Fruit fly (Drosophila melanogaster) whole organism, embryonic: ENCODE results near the gene Lon.
A peak's percentile ranks its signal among the peaks of the same experiment; 100 is the strongest.

Experiments
- Aef1 ChIP-seq: fragments of 200-800 bp; sonication (Bioruptor generic); IDR thresholded peaks from 3 replicates; pipeline ENCODE4 v1.3.6; 2022; ENCODE audit warnings: missing biosample characterization, missing genetic modification characterization
- C15 ChIP-seq: fragments of 200-800 bp; sonication (Bioruptor generic); IDR thresholded peaks from 3 replicates; pipeline ENCODE4 v1.3.6; 2022; ENCODE audit warnings: missing biosample characterization, missing genetic modification characterization
- CG12744 ChIP-seq: fragments of 200-800 bp; sonication (Bioruptor generic); optimal IDR thresholded peaks from 2 replicates; lab custom pipeline; 2016; ENCODE audit warnings: missing biosample characterization, missing genetic modification characterization
- CG12769 ChIP-seq: fragments of 200-800 bp; sonication (Bioruptor generic); optimal IDR thresholded peaks from 2 replicates; lab custom pipeline; 2019; ENCODE audit warnings: missing biosample characterization, mild to moderate bottlenecking, missing genetic modification characterization, moderate library complexity
- CG13894 ChIP-seq: fragments of 200-800 bp; sonication (Bioruptor generic); optimal IDR thresholded peaks from 3 replicates; lab custom pipeline; 2018; ENCODE audit warnings: missing biosample characterization, mild to moderate bottlenecking, missing genetic modification characterization, moderate library complexity
- CG15479 ChIP-seq: fragments of 200-800 bp; sonication (Bioruptor generic); optimal IDR thresholded peaks from 3 replicates; lab custom pipeline; 2019; ENCODE audit warnings: missing biosample characterization, mild to moderate bottlenecking, missing genetic modification characterization, moderate library complexity
- CG17328 ChIP-seq: fragments of 200-800 bp; sonication (Bioruptor generic); IDR thresholded peaks from 2 replicates; pipeline ENCODE4 v1.3.6; 2022; ENCODE audit warnings: missing biosample characterization, missing genetic modification characterization
- CG17361 ChIP-seq: fragments of 200-800 bp; sonication (Bioruptor generic); IDR thresholded peaks from 3 replicates; pipeline ENCODE4 v1.3.6; 2022; ENCODE audit warnings: missing biosample characterization, missing genetic modification characterization
- CG18764 ChIP-seq: fragments of 200-800 bp; sonication (Bioruptor generic); optimal IDR thresholded peaks from 3 replicates; lab custom pipeline; 2016; ENCODE audit warnings: missing biosample characterization, missing genetic modification characterization
- CG2120 ChIP-seq: fragments of 200-800 bp; sonication (Bioruptor generic); optimal IDR thresholded peaks from 3 replicates; lab custom pipeline; 2016; ENCODE audit warnings: missing biosample characterization, missing genetic modification characterization
- CG6654 ChIP-seq: fragments of 200-800 bp; sonication (Bioruptor generic); optimal IDR thresholded peaks from 2 replicates; lab custom pipeline; 2017; ENCODE audit warnings: missing biosample characterization, mild to moderate bottlenecking, missing genetic modification characterization
- CG7839 ChIP-seq: fragments of 200-800 bp; sonication (Bioruptor generic); optimal IDR thresholded peaks from 3 replicates; lab custom pipeline; 2018; ENCODE audit warnings: missing biosample characterization, mild to moderate bottlenecking, missing genetic modification characterization, moderate library complexity
- CG8281 ChIP-seq: fragments of 200-800 bp; sonication (Bioruptor generic); optimal IDR thresholded peaks from 2 replicates; lab custom pipeline; 2018; ENCODE audit warnings: missing biosample characterization, mild to moderate bottlenecking, missing genetic modification characterization, moderate library complexity
- Deaf1 ChIP-seq: fragments of 200-800 bp; optimal IDR thresholded peaks from 3 replicates; lab custom pipeline; 2019; ENCODE audit warnings: missing biosample characterization, mild to moderate bottlenecking, missing genetic modification characterization, moderate library complexity
- Ets65A ChIP-seq: fragments of 200-800 bp; sonication (Bioruptor generic); peaks from one replicate; lab custom pipeline; 2016; ENCODE audit warnings: missing biosample characterization, missing genetic modification characterization
- Myb ChIP-seq: fragments of 200-800 bp; sonication (Bioruptor generic); optimal IDR thresholded peaks from 2 replicates; lab custom pipeline; 2016; ENCODE audit warnings: missing biosample characterization, missing genetic modification characterization
- Nf-YC ChIP-seq: fragments of 200-800 bp; optimal IDR thresholded peaks from 3 replicates; lab custom pipeline; 2019; ENCODE audit warnings: missing biosample characterization, mild to moderate bottlenecking, missing genetic modification characterization, moderate library complexity
- Ptx1 ChIP-seq: fragments of 200-800 bp; sonication (Bioruptor generic); IDR thresholded peaks from 2 replicates; pipeline ENCODE4 v1.3.6; 2022; ENCODE audit warnings: missing biosample characterization, missing genetic modification characterization
- Ravus ChIP-seq: fragments of 200-800 bp; sonication (Bioruptor generic); IDR thresholded peaks from 2 replicates; pipeline ENCODE4 v1.3.6; 2022; ENCODE audit warnings: missing biosample characterization, missing genetic modification characterization
- Six4 ChIP-seq: fragments of 200-800 bp; sonication (Bioruptor generic); optimal IDR thresholded peaks from 2 replicates; lab custom pipeline; 2016; ENCODE audit warnings: missing biosample characterization, missing genetic modification characterization
- Trl ChIP-seq, 3 experiments: fragments of >200 bp in 2 of 3; fragments of 200-800 bp in 1 of 3; sonication (Bioruptor generic) in 1 of 3; optimal IDR thresholded peaks; 2 replicates in 1 of 3; 3 replicates in 2 of 3; lab custom pipeline; 2016 to 2017; ENCODE audit warnings: missing biosample characterization in 1 of 3, missing genetic modification characterization in 1 of 3
- chinmo ChIP-seq: fragments of 200-800 bp; sonication (Bioruptor generic); IDR thresholded peaks from 4 replicates; pipeline ENCODE4 v1.3.6; 2022; ENCODE audit warnings: missing biosample characterization, missing genetic modification characterization; ENCODE audit not compliant: partially characterized antibody
- croc ChIP-seq: fragments of 200-800 bp; sonication (Bioruptor generic); conservative IDR thresholded peaks from 3 replicates; pipeline ENCODE4 v1.3.6; 2022; ENCODE audit warnings: missing biosample characterization, missing genetic modification characterization
- dmrt11E ChIP-seq: fragments of 200-800 bp; sonication (Bioruptor generic); optimal IDR thresholded peaks from 3 replicates; lab custom pipeline; 2018; ENCODE audit warnings: missing biosample characterization, mild to moderate bottlenecking, missing genetic modification characterization, moderate library complexity
- ewg ChIP-seq: fragments of 200-800 bp; sonication (Bioruptor generic); optimal IDR thresholded peaks from 3 replicates; lab custom pipeline; 2017; ENCODE audit warnings: mild to moderate bottlenecking, missing biosample characterization, missing genetic modification reagents, missing genetic modification characterization
- jing ChIP-seq: fragments of 200-800 bp; sonication (Bioruptor generic); optimal IDR thresholded peaks from 2 replicates; lab custom pipeline; 2018; ENCODE audit warnings: missing biosample characterization, mild to moderate bottlenecking, missing genetic modification characterization
- knrl ChIP-seq: fragments of 200-800 bp; sonication (Bioruptor generic); IDR thresholded peaks from 3 replicates; pipeline ENCODE4 v1.3.6; 2022; ENCODE audit warnings: missing biosample characterization, missing genetic modification characterization; ENCODE audit not compliant: partially characterized antibody
- pum ChIP-seq: fragments of 200-800 bp; sonication (Bioruptor generic); optimal IDR thresholded peaks from 2 replicates; lab custom pipeline; 2016; ENCODE audit warnings: missing biosample characterization, missing genetic modification characterization
- sc ChIP-seq, 3 experiments: fragments of >200 bp in 2 of 3; fragments of 200-800 bp in 1 of 3; sonication (Bioruptor generic) in 1 of 3; optimal IDR thresholded peaks; 2 replicates in 2 of 3; 3 replicates in 1 of 3; lab custom pipeline; 2017; ENCODE audit warnings: mild to moderate bottlenecking in 1 of 3, missing biosample characterization in 1 of 3, missing genetic modification characterization in 1 of 3, missing genetic modification reagents in 1 of 3
- shn ChIP-seq: fragments of 200-800 bp; sonication (Bioruptor generic); optimal IDR thresholded peaks from 3 replicates; lab custom pipeline; 2016; ENCODE audit warnings: missing biosample characterization, missing genetic modification characterization
- stc ChIP-seq: fragments of 200-800 bp; sonication (Bioruptor generic); IDR thresholded peaks from 2 replicates; pipeline ENCODE4 v1.3.6; 2022; ENCODE audit warnings: missing biosample characterization, missing genetic modification characterization
- sug ChIP-seq: fragments of 200-800 bp; optimal IDR thresholded peaks from 2 replicates; lab custom pipeline; 2019; ENCODE audit warnings: missing biosample characterization, mild to moderate bottlenecking, missing genetic modification characterization, moderate library complexity
- tna ChIP-seq: fragments of 200-800 bp; sonication (Bioruptor generic); IDR thresholded peaks from 2 replicates; pipeline ENCODE4 v1.3.6; 2022; ENCODE audit warnings: missing biosample characterization, missing genetic modification characterization; ENCODE audit not compliant: partially characterized antibody
- vvl ChIP-seq: fragments of 200-800 bp; sonication (Bioruptor generic); IDR thresholded peaks from 2 replicates; pipeline ENCODE4 v1.3.6; 2022; ENCODE audit warnings: missing biosample characterization, missing genetic modification characterization
- wdn ChIP-seq: fragments of 200-800 bp; sonication (Bioruptor generic); IDR thresholded peaks from 2 replicates; pipeline ENCODE4 v1.3.6; 2022; ENCODE audit warnings: missing biosample characterization, missing genetic modification characterization

Gene Lon

DNA sequence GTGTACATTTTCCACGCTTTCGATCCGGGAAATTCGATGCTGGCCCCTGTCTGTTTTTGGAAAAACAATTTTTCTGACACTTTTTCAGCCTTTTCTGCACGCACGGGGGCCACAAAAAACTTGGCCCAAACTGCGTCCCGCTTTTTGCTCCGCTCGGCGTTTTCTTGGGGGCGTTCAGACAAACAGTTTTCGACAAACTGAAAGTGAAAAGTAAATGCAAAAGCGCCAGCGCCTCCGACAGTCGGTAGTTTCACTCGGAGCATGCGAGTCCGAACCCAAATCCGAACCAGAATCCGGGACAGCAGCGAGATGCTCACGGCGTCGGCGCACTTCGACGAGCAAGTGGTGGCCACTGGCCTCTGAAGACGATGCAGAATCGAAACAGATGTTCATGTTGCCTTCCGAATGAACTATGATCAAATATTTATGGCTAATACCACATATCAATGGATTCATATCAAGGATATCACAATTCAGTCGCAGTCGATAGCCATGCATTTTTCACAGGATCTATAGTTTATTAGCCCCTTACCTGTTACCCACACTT lies 27.6 kb downstream of the Lon start, which contains the start of gene Shal (continued):
- TF ChIP-seq pum (GFP tag; lab: Kevin White, UChicago) (no peak), Myb (GFP tag; lab: Kevin White, UChicago) (no peak), Ptx1 (GFP tag; lab: Robert Waterston, UW) (no peak), jing (no peak), Aef1 (GFP tag; lab: Robert Waterston, UW) (no peak), CG13894 (tag; lab: Kevin White, UChicago) (no peak), chinmo (GFP tag; lab: Robert Waterston, UW) (0 out of 4 replicates have a peak, but pooled peaks have one; percentile 16), Six4 (no peak), CG2120 (GFP tag; lab: Kevin White, UChicago) (no peak), C15 (GFP tag; lab: Robert Waterston, UW) (0 out of 3 replicates have a peak, but pooled peaks have one; percentile 19), CG18764 (GFP tag; lab: Kevin White, UChicago) (no peak), stc (GFP tag; lab: Robert Waterston, UW) (no peak), CG12744 (GFP tag; lab: Kevin White, UChicago) (no peak), sc (optimal IDR thresholded peaks at IDR 0.05; lab: Kevin White, UChicago) (no peak), sc (GFP tag; optimal IDR thresholded peaks at IDR 0.05; lab: Kevin White, UChicago) (no peak), knrl (no peak), wdn (GFP tag; lab: Robert Waterston, UW) (no peak), CG17328 (GFP tag; lab: Robert Waterston, UW) (no peak), tna (GFP tag; lab: Robert Waterston, UW) (0 out of 2 replicates have a peak, but pooled peaks have one; percentile 8)
- TF ChIP-seq, all 482 proteins: peak for 18

DNA sequence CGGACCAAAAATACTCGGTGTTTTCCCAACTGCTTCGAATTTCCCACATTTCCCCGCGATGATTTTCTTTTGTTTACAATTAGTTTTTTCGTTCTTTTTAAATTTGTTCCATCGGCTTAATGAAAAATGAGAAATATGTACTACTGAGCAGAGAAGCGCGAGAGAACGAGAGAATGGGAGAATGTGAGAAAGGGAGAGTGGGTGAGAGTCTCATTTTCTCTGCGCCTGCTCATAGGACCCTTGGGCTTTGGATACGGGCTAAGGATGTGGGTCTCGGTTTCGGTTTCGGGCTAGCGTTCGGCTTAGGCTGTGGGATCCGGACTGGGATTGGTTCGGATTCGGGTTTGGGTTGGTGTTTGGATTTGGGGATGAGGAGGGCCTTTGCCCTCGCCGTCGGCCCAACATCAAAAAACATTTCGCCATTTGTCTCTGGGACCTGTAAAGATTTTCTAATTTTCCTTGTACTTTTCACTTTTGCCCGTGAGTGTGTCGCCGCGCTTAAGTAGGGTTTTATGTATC lies 31.2 kb downstream of the Lon start:
- TF ChIP-seq CG7839: no peak
- peak; percentile 10; the same call in 1 of the 2 replicates for TF ChIP-seq Ravus
- no peak for TF ChIP-seq CG12769 (tag; lab: Kevin White, UChicago)
- TF ChIP-seq CG13894 (tag; lab: Kevin White, UChicago): peak; percentile 60
- peak; percentile 63 for TF ChIP-seq ewg
- TF ChIP-seq CG17361: no peak
- no peak for TF ChIP-seq CG6654 (GFP tag; lab: Kevin White, UChicago)
- TF ChIP-seq CG15479 (GFP tag; lab: Kevin White, UChicago): no peak
- no peak for TF ChIP-seq dmrt11E (tag; lab: Kevin White, UChicago)
- no peak for TF ChIP-seq sug (tag; lab: Kevin White, UChicago)
- peak; percentile 67 for TF ChIP-seq Nf-YC (tag; lab: Kevin White, UChicago)
- no peak for TF ChIP-seq vvl (GFP tag; lab: Robert Waterston, UW)
- no peak for TF ChIP-seq croc (GFP tag; lab: Robert Waterston, UW)
- peak; percentile 33 to 68 for TF ChIP-seq Trl (optimal IDR thresholded peaks at IDR 0.05; lab: Kevin White, UChicago)
- no peak for TF ChIP-seq Trl (GFP tag; optimal IDR thresholded peaks at IDR 0.05; lab: Kevin White, UChicago)
- TF ChIP-seq Deaf1: peak; percentile 90

DNA sequence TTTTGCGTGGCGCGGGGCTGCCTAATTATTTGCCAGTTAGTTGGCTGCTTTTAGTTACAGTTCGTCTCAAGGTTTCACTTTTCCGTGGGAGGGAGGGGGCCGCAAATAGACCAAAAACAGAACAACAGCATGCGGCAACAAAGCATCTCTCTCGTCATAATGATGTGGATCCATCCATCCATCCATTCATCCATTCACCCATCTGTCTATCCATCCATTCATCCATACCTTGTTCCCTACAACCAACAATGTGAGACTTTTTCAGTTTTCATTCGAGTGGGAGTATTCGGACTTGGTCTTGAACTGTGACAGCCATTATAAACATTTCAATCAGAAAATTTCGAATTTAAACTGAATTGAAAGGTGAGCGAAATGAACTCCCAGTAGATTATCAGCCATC lies 32.7 kb downstream of the Lon start:
- TF ChIP-seq CG8281 (tag; lab: Kevin White, UChicago) (peak; percentile 98), Ets65A (GFP tag; lab: Kevin White, UChicago) (peak; percentile 16), shn (GFP tag; lab: Kevin White, UChicago) (no peak)
- TF ChIP-seq, all 482 proteins: peak for 2
